Fruit fly (Drosophila melanogaster) whole organism, embryonic: ENCODE results near the gene Trm1.
A peak's percentile ranks its signal among the peaks of the same experiment; 100 is the strongest.

Source experiments
- ATbp ChIP-seq: fragments of 200-800 bp; sonication (Bioruptor generic); optimal IDR thresholded peaks from 2 replicates; lab custom pipeline; 2017; ENCODE audit warnings: missing biosample characterization, mild to moderate bottlenecking, missing genetic modification characterization, missing genetic modification reagents
- CG10267 ChIP-seq: fragments of 200-800 bp; sonication (Bioruptor generic); optimal IDR thresholded peaks from 2 replicates; lab custom pipeline; 2018; ENCODE audit warnings: missing biosample characterization, mild to moderate bottlenecking, missing genetic modification characterization, moderate library complexity
- CG1233 ChIP-seq: fragments of 200-800 bp; sonication (Bioruptor generic); optimal IDR thresholded peaks from 4 replicates; lab custom pipeline; 2018; ENCODE audit warnings: missing biosample characterization, mild to moderate bottlenecking, missing genetic modification characterization
- CG12391 ChIP-seq: fragments of 200-800 bp; sonication (Bioruptor generic); optimal IDR thresholded peaks from 3 replicates; lab custom pipeline; 2018; ENCODE audit warnings: missing biosample characterization, mild to moderate bottlenecking, missing genetic modification characterization, moderate library complexity
- CG12744 ChIP-seq: fragments of 200-800 bp; sonication (Bioruptor generic); optimal IDR thresholded peaks from 2 replicates; lab custom pipeline; 2016; ENCODE audit warnings: missing biosample characterization, missing genetic modification characterization
- CG14050 ChIP-seq: fragments of 200-800 bp; sonication (Bioruptor generic); IDR thresholded peaks from 3 replicates; pipeline ENCODE4 v1.3.6; 2022; ENCODE audit warnings: missing biosample characterization, missing genetic modification characterization
- CG17359 ChIP-seq: fragments of 200-800 bp; sonication (Bioruptor generic); optimal IDR thresholded peaks from 3 replicates; lab custom pipeline; 2018; ENCODE audit warnings: missing biosample characterization, mild to moderate bottlenecking, missing genetic modification characterization, moderate library complexity
- CG1832 ChIP-seq: fragments of 200-800 bp; sonication (Bioruptor generic); optimal IDR thresholded peaks from 2 replicates; lab custom pipeline; 2017; ENCODE audit warnings: missing biosample characterization, mild to moderate bottlenecking, missing genetic modification characterization, inconsistent platforms
- CG2120 ChIP-seq: fragments of 200-800 bp; sonication (Bioruptor generic); optimal IDR thresholded peaks from 3 replicates; lab custom pipeline; 2016; ENCODE audit warnings: missing biosample characterization, missing genetic modification characterization
- CG2199 ChIP-seq: fragments of 200-800 bp; sonication (Bioruptor generic); IDR thresholded peaks from 3 replicates; pipeline ENCODE4 v1.3.6; 2022; ENCODE audit warnings: missing biosample characterization, missing genetic modification characterization
- CG2712 ChIP-seq: fragments of 200-800 bp; optimal IDR thresholded peaks from 3 replicates; lab custom pipeline; 2019; ENCODE audit warnings: missing biosample characterization, mild to moderate bottlenecking, missing genetic modification characterization, moderate library complexity
- CG31441 ChIP-seq: fragments of 200-800 bp; sonication (Bioruptor generic); IDR thresholded peaks from 2 replicates; pipeline ENCODE4 v1.3.6; 2022; ENCODE audit warnings: missing biosample characterization, missing genetic modification characterization
- CG34224 ChIP-seq: fragments of 200-800 bp; sonication (Bioruptor generic); IDR thresholded peaks from 3 replicates; pipeline ENCODE4 v1.3.6; 2022; ENCODE audit warnings: missing biosample characterization, missing genetic modification characterization; ENCODE audit not compliant: partially characterized antibody
- CG5953 ChIP-seq: fragments of 200-800 bp; sonication (Bioruptor generic); IDR thresholded peaks from 2 replicates; pipeline ENCODE4 v1.3.6; 2022; ENCODE audit warnings: missing biosample characterization, missing genetic modification characterization
- CG8290 ChIP-seq, 3 experiments: fragments of 200-800 bp; sonication (Bioruptor generic); optimal IDR thresholded peaks; 2 replicates each; lab custom pipeline; 2016 to 2019; ENCODE audit warnings: missing biosample characterization in 3 of 3, missing genetic modification characterization in 3 of 3, mild to moderate bottlenecking in 2 of 3, moderate library complexity in 1 of 3
- CG8924 ChIP-seq: fragments of 200-800 bp; optimal IDR thresholded peaks from 3 replicates; lab custom pipeline; 2019; ENCODE audit warnings: missing biosample characterization, mild to moderate bottlenecking, missing genetic modification characterization, moderate library complexity
- CG9876 ChIP-seq: fragments of 200-800 bp; sonication (Bioruptor generic); optimal IDR thresholded peaks from 2 replicates; lab custom pipeline; 2016; ENCODE audit warnings: missing biosample characterization, missing genetic modification characterization
- D ChIP-seq, 2 experiments: fragments of 200-800 bp in 1 of 2; fragments of >200 bp in 1 of 2; sonication (Bioruptor generic) in 1 of 2; optimal IDR thresholded peaks; 2 replicates in 1 of 2; 3 replicates in 1 of 2; lab custom pipeline; 2017; ENCODE audit warnings: mild to moderate bottlenecking in 1 of 2, missing biosample characterization in 1 of 2, missing genetic modification characterization in 1 of 2, missing genetic modification reagents in 1 of 2
- Dbx ChIP-seq: fragments of 200-800 bp; sonication (Bioruptor generic); IDR thresholded peaks from 3 replicates; pipeline ENCODE4 v1.3.6; 2022; ENCODE audit warnings: missing biosample characterization, missing genetic modification characterization
- Dip3 ChIP-seq: fragments of 200-800 bp; sonication (Bioruptor generic); optimal IDR thresholded peaks from 3 replicates; lab custom pipeline; 2016; ENCODE audit warnings: missing biosample characterization, missing genetic modification characterization
- Elba2 ChIP-seq: fragments of 200-800 bp; sonication (Bioruptor generic); optimal IDR thresholded peaks from 3 replicates; lab custom pipeline; 2016; ENCODE audit warnings: missing biosample characterization, missing genetic modification characterization
- Fer1 ChIP-seq: fragments of 200-800 bp; sonication (Bioruptor generic); optimal IDR thresholded peaks from 2 replicates; lab custom pipeline; 2017; ENCODE audit warnings: missing biosample characterization, mild to moderate bottlenecking, missing genetic modification characterization
- Hand ChIP-seq: fragments of 200-800 bp; sonication (Bioruptor generic); optimal IDR thresholded peaks from 2 replicates; lab custom pipeline; 2017; ENCODE audit warnings: mild to moderate bottlenecking, missing biosample characterization, missing genetic modification reagents, missing genetic modification characterization
- Jarid2 ChIP-seq: fragments of 200-800 bp; sonication (Bioruptor generic); optimal IDR thresholded peaks from 3 replicates; lab custom pipeline; 2017; ENCODE audit warnings: mild to moderate bottlenecking, missing biosample characterization, missing genetic modification reagents, missing genetic modification characterization
- PHDP ChIP-seq: fragments of 200-800 bp; sonication (Bioruptor generic); optimal IDR thresholded peaks from 3 replicates; lab custom pipeline; 2018; ENCODE audit warnings: missing biosample characterization, mild to moderate bottlenecking, missing genetic modification characterization, moderate library complexity
- YL-1 ChIP-seq: fragments of 200-800 bp; sonication (Bioruptor generic); optimal IDR thresholded peaks from 3 replicates; lab custom pipeline; 2017; ENCODE audit warnings: missing biosample characterization, mild to moderate bottlenecking, missing genetic modification characterization
- ab ChIP-seq: fragments of 200-800 bp; sonication (Bioruptor generic); optimal IDR thresholded peaks from 2 replicates; lab custom pipeline; 2016; ENCODE audit warnings: missing biosample characterization, missing genetic modification characterization
- ac ChIP-seq: fragments of 200-800 bp; sonication (Bioruptor generic); optimal IDR thresholded peaks from 3 replicates; lab custom pipeline; 2017; ENCODE audit warnings: missing biosample characterization, mild to moderate bottlenecking, missing genetic modification characterization
- bbx ChIP-seq: fragments of 200-800 bp; sonication (Bioruptor generic); IDR thresholded peaks from 2 replicates; pipeline ENCODE4 v1.3.6; 2022; ENCODE audit warnings: missing biosample characterization, missing genetic modification characterization; ENCODE audit not compliant: partially characterized antibody
- bowl ChIP-seq: fragments of 200-800 bp; sonication (Bioruptor generic); IDR thresholded peaks from 2 replicates; pipeline ENCODE4 v1.3.6; 2022; ENCODE audit warnings: missing biosample characterization, missing genetic modification characterization
- cas ChIP-seq: fragments of 200-800 bp; sonication (Bioruptor generic); IDR thresholded peaks from 2 replicates; pipeline ENCODE4 v1.3.6; 2022; ENCODE audit warnings: missing biosample characterization, missing genetic modification characterization
- ci ChIP-seq: fragments of 200-800 bp; sonication (Bioruptor generic); IDR thresholded peaks from 3 replicates; pipeline ENCODE4 v1.3.6; 2022; ENCODE audit warnings: missing biosample characterization, missing genetic modification characterization
- grau ChIP-seq: fragments of 200-800 bp; optimal IDR thresholded peaks from 3 replicates; lab custom pipeline; 2019; ENCODE audit warnings: missing biosample characterization, mild to moderate bottlenecking, missing genetic modification characterization, moderate library complexity
- gsb-n ChIP-seq: fragments of 200-800 bp; sonication (Bioruptor generic); optimal IDR thresholded peaks from 3 replicates; lab custom pipeline; 2018; ENCODE audit warnings: missing biosample characterization, mild to moderate bottlenecking, missing genetic modification characterization
- insv ChIP-seq, 2 experiments: fragments of 200-800 bp; sonication (Bioruptor generic); optimal IDR thresholded peaks; 3 replicates each; lab custom pipeline; 2016 to 2018; ENCODE audit warnings: missing biosample characterization in 2 of 2, missing genetic modification characterization in 2 of 2
- mld ChIP-seq: fragments of 200-800 bp; sonication (Bioruptor generic); IDR thresholded peaks from 3 replicates; pipeline ENCODE4 v1.3.6; 2022; ENCODE audit warnings: missing biosample characterization, missing genetic modification characterization; ENCODE audit not compliant: partially characterized antibody
- nmo ChIP-seq: fragments of 200-800 bp; sonication (Bioruptor generic); optimal IDR thresholded peaks from 2 replicates; lab custom pipeline; 2018; ENCODE audit warnings: missing biosample characterization, mild to moderate bottlenecking, missing genetic modification characterization, moderate library complexity
- oc ChIP-seq: fragments of 200-800 bp; sonication (Bioruptor generic); optimal IDR thresholded peaks from 2 replicates; lab custom pipeline; 2018; ENCODE audit warnings: missing biosample characterization, mild to moderate bottlenecking, missing genetic modification characterization, moderate library complexity
- otp ChIP-seq: fragments of 200-800 bp; sonication (Bioruptor generic); IDR thresholded peaks from 3 replicates; pipeline ENCODE4, ENCODE4 v1.3.6; 2022; ENCODE audit warnings: missing biosample characterization, missing genetic modification characterization
- sens ChIP-seq: fragments of 200-800 bp; sonication (Bioruptor generic); peaks from one replicate; lab custom pipeline; 2016; ENCODE audit warnings: missing biosample characterization, missing genetic modification characterization
- slbo ChIP-seq: fragments of 200-800 bp; sonication (Bioruptor generic); IDR thresholded peaks from 2 replicates; pipeline ENCODE4 v1.3.6; 2022; ENCODE audit warnings: missing biosample characterization, missing genetic modification characterization
- tap ChIP-seq: fragments of 200-800 bp; optimal IDR thresholded peaks from 3 replicates; lab custom pipeline; 2019; ENCODE audit warnings: missing biosample characterization, mild to moderate bottlenecking, missing genetic modification characterization, moderate library complexity
- tgo ChIP-seq: fragments of 200-800 bp; sonication (Bioruptor generic); IDR thresholded peaks from 3 replicates; pipeline ENCODE4 v1.3.6; 2022; ENCODE audit warnings: missing biosample characterization, missing genetic modification characterization
- tup ChIP-seq: fragments of 200-800 bp; sonication (Bioruptor generic); optimal IDR thresholded peaks from 2 replicates; lab custom pipeline; 2016; ENCODE audit warnings: missing biosample characterization, mild to moderate bottlenecking, missing genetic modification characterization, moderate library complexity
- vfl ChIP-seq: fragments of 200-800 bp; sonication (Bioruptor generic); optimal IDR thresholded peaks from 2 replicates; lab custom pipeline; 2016; ENCODE audit warnings: missing biosample characterization, missing genetic modification characterization
- zf30C ChIP-seq: fragments of 200-800 bp; sonication (Bioruptor generic); optimal IDR thresholded peaks from 3 replicates; lab custom pipeline; 2018; ENCODE audit warnings: missing biosample characterization, mild to moderate bottlenecking, missing genetic modification characterization

Trm1 gene

DNA sequence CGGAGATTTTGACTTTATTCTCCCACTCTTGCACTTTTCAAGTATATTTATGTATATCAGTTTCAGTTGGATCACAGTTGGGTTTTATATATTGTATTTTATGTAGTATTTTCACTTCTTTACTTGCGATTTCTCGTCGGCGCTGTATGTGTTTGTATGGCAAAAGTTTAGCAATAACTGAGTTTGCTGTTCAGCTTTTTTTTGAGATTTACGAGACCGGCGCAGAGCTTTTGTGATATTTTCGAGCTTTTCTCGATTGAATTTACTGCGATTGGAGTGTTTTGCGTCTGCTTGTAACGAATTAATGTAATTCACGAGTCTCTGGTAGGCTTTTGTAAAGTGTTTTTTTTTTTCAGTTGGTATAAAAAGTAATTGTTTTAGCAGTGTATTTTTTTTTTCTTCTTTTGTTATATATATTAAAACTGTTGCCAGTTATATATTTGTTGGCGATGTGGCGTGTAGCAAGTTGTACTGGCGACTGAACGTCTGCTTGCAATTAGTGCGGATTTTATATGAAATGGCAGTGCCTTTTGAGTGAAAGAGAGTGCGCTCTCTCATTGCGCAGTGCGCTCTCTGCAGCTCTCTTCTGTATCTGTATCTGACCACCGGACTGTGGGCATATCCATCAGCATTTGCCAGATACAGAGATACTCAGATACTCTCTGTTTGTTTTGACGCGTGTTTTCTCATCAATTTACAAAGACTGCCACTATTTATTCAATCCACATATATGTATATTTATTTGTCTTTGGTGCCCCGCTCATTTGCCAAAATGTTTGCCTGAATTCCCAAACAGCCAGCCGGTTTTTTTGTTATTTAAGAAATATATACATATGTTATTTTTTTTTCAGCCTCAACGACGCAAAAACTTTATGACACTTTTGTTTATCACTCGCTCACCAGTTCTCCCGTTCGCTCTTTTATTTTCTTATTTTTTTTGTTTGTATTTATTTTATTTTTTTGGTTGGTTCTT, 33.2 kb downstream of the Trm1 start (continued):
- TF ChIP-seq mld (GFP tag; lab: Robert Waterston, UW), result no peak
- peak; percentile 16 for TF ChIP-seq nmo (GFP tag; lab: Kevin White, UChicago)
- TF ChIP-seq tup (GFP tag; lab: Kevin White, UChicago), result peak; percentile 13
- TF ChIP-seq ab (GFP tag; lab: Kevin White, UChicago), result no peak
- peak; percentile 49 for TF ChIP-seq zf30C (GFP tag; lab: Kevin White, UChicago)
- TF ChIP-seq CG8924 (tag; lab: Kevin White, UChicago), result peak; percentile 81
- peak; percentile 58 for TF ChIP-seq CG2120 (GFP tag; lab: Kevin White, UChicago)
- TF ChIP-seq Hand (GFP tag; lab: Kevin White, UChicago), result peak; percentile 87
- peak; percentile 70 for TF ChIP-seq CG1233 (GFP tag; lab: Kevin White, UChicago)
- peak; percentile 64; the same call in 1 of the 2 replicates for TF ChIP-seq bowl (GFP tag; lab: Robert Waterston, UW)
- peak; percentile 32; the same call in 2 of the 3 replicates for TF ChIP-seq CG14050 (GFP tag; lab: Robert Waterston, UW)
- peak; percentile 38 for TF ChIP-seq grau (tag; lab: Kevin White, UChicago)
- peak; percentile 30; the same call in 1 of the 3 replicates for TF ChIP-seq tgo
- peak; percentile 62 for TF ChIP-seq sens (GFP tag; lab: Kevin White, UChicago)
- TF ChIP-seq tap (tag; lab: Kevin White, UChicago), result peak; percentile 49
- peak; percentile 39; the same call in 1 of the 2 replicates for TF ChIP-seq CG31441 (GFP tag; lab: Robert Waterston, UW)
- TF ChIP-seq PHDP (tag; lab: Kevin White, UChicago), result peak; percentile 61
- peak; percentile 91 for TF ChIP-seq Fer1 (GFP tag; lab: Kevin White, UChicago)
- no peak for TF ChIP-seq Elba2 (GFP tag; lab: Kevin White, UChicago)
- TF ChIP-seq cas (GFP tag; lab: Robert Waterston, UW), result peak; percentile 41; the same call in 1 of the 2 replicates
- peak; percentile 72; the same call in 1 of the 3 replicates for TF ChIP-seq Dbx (GFP tag; lab: Robert Waterston, UW)
- peak; percentile 57; the same call in 1 of the 2 replicates for TF ChIP-seq bbx (GFP tag; lab: Robert Waterston, UW)
- TF ChIP-seq gsb-n (tag; lab: Kevin White, UChicago), result no peak
- no peak for TF ChIP-seq D (optimal IDR thresholded peaks at IDR 0.05; lab: Kevin White, UChicago)
- TF ChIP-seq D (GFP tag; optimal IDR thresholded peaks at IDR 0.05; lab: Kevin White, UChicago), result peak; percentile 38
- TF ChIP-seq otp (GFP tag; lab: Robert Waterston, UW), result peak; percentile 69; the same call in 1 of the 3 replicates
- 0 out of 2 replicates have a peak, but pooled peaks have one; percentile 13 for TF ChIP-seq slbo (GFP tag; lab: Robert Waterston, UW)
- peak; percentile 20 for TF ChIP-seq CG12391 (tag; lab: Kevin White, UChicago)
- TF ChIP-seq YL-1 (GFP tag; lab: Kevin White, UChicago), result peak; percentile 80
- no peak for TF ChIP-seq CG10267 (tag; lab: Kevin White, UChicago)
- TF ChIP-seq insv (GFP tag; optimal IDR thresholded peaks at IDR 0.05; lab: Kevin White, UChicago), result peak in 1 of 2 experiments; percentile 68
- TF ChIP-seq CG5953 (GFP tag; lab: Robert Waterston, UW), result peak; percentile 74
- peak; percentile 88 for TF ChIP-seq Jarid2 (GFP tag; lab: Kevin White, UChicago)
- peak; percentile 46; the same call in 2 of the 3 replicates for TF ChIP-seq CG34224
- TF ChIP-seq oc, result peak; percentile 39
- peak; percentile 52 for TF ChIP-seq CG12744 (GFP tag; lab: Kevin White, UChicago)
- no peak for TF ChIP-seq CG1832 (GFP tag; lab: Kevin White, UChicago)
- TF ChIP-seq ac (GFP tag; lab: Kevin White, UChicago), result peak; percentile 72
- no peak for TF ChIP-seq vfl (GFP tag; lab: Kevin White, UChicago)
- TF ChIP-seq ATbp (GFP tag; lab: Kevin White, UChicago), result peak; percentile 65
- peak; percentile 57 for TF ChIP-seq CG17359
- TF ChIP-seq ci, result peak; percentile 76
- TF ChIP-seq CG2199 (GFP tag; lab: Robert Waterston, UW), result peak; percentile 87; the same call in 2 of the 3 replicates
- TF ChIP-seq CG2712 (tag; lab: Kevin White, UChicago), result peak; percentile 54
- no peak for TF ChIP-seq Dip3 (GFP tag; lab: Kevin White, UChicago)
- TF ChIP-seq CG9876, result no peak
- no peak for TF ChIP-seq CG8290 (GFP tag; optimal IDR thresholded peaks at IDR 0.05; lab: Kevin White, UChicago)
- peak; percentile 56 to 88 for TF ChIP-seq CG8290 (tag; optimal IDR thresholded peaks at IDR 0.05; lab: Kevin White, UChicago)
